Worm (Caenorhabditis elegans) whole organism, L4 larva: ENCODE data around the gene nhr-277.
A peak's percentile ranks its signal among the peaks of the same experiment; 100 is the strongest.

Experiments used
- F10B5.3 ChIP-seq: sonication (generic microtip); optimal IDR thresholded peaks from 2 replicates; lab custom pipeline; 2016; ENCODE audit warnings: mild to moderate bottlenecking, missing genetic modification characterization, missing compliant biosample characterization
- F37D6.2 ChIP-seq: sonication (generic microtip); optimal IDR thresholded peaks from 2 replicates; lab custom pipeline; 2016; ENCODE audit warnings: mild to moderate bottlenecking, missing genetic modification characterization, missing compliant biosample characterization
- Y105C5A.15 ChIP-seq: fragments of 200-800 bp; sonication (Bioruptor generic); IDR thresholded peaks from 2 replicates; pipeline ENCODE4 v1.3.6; 2022; ENCODE audit warnings: missing genetic modification characterization, missing compliant biosample characterization
- Y75B8A.6 ChIP-seq: fragments of 200-800 bp; sonication (Bioruptor generic); IDR thresholded peaks from 2 replicates; pipeline ENCODE4 v1.3.6; 2022; ENCODE audit warnings: missing genetic modification reagents, missing genetic modification characterization, missing compliant biosample characterization
- ZK337.2 ChIP-seq: fragments of 200-800 bp; sonication (Bioruptor generic); IDR thresholded peaks from 2 replicates; pipeline ENCODE4 v1.3.6; 2022; ENCODE audit warnings: missing genetic modification reagents, missing genetic modification characterization, missing compliant biosample characterization
- attf-4 ChIP-seq: sonication (generic microtip); optimal IDR thresholded peaks from 3 replicates; lab custom pipeline; 2017; ENCODE audit warnings: missing biosample characterization, missing genetic modification characterization
- ceh-20 ChIP-seq: fragments of 200-800 bp; sonication (Bioruptor generic); IDR thresholded peaks from 2 replicates; pipeline ENCODE4 v1.3.6; 2022; ENCODE audit warnings: missing genetic modification reagents, missing genetic modification characterization, missing compliant biosample characterization
- ceh-32 ChIP-seq: sonication (generic microtip); optimal IDR thresholded peaks from 2 replicates; lab custom pipeline; 2016; ENCODE audit warnings: mild to moderate bottlenecking, missing genetic modification characterization, missing compliant biosample characterization; ENCODE audit not compliant: poor library complexity
- ceh-44 ChIP-seq: fragments of 200-800 bp; sonication (Bioruptor generic); IDR thresholded peaks from 2 replicates; pipeline ENCODE4 v1.3.6; 2022; ENCODE audit warnings: missing genetic modification reagents, missing genetic modification characterization, missing compliant biosample characterization
- daf-12 ChIP-seq: fragments of 150-350 bp; optimal IDR thresholded peaks from 2 replicates; lab custom pipeline; 2014; ENCODE audit warnings: missing biosample characterization, missing genetic modification reagents, missing genetic modification characterization
- daf-16 ChIP-seq, 3 experiments: sonication (generic microtip); optimal IDR thresholded peaks; 2 replicates each; lab custom pipeline; 2016 to 2017; ENCODE audit warnings: missing genetic modification characterization in 3 of 3, missing genetic modification reagents in 3 of 3, mild to moderate bottlenecking in 2 of 3, missing compliant biosample characterization in 2 of 3, missing biosample characterization in 1 of 3, moderate library complexity in 1 of 3
- daf-8 ChIP-seq: fragments of 200-800 bp; sonication (Bioruptor generic); IDR thresholded peaks from 2 replicates; pipeline ENCODE4 v1.3.6; 2022; ENCODE audit warnings: missing genetic modification characterization, missing compliant biosample characterization
- dmd-8 ChIP-seq: fragments of 200-800 bp; sonication (Bioruptor generic); IDR thresholded peaks from 2 replicates; pipeline ENCODE4 v1.3.6; 2022; ENCODE audit warnings: missing genetic modification characterization, missing compliant biosample characterization
- dpl-1 ChIP-seq: fragments of 150-350 bp; optimal IDR thresholded peaks from 2 replicates; lab custom pipeline; 2014; ENCODE audit warnings: missing biosample characterization, missing genetic modification reagents, missing genetic modification characterization
- dve-1 ChIP-seq: sonication (generic microtip); optimal IDR thresholded peaks from 2 replicates; lab custom pipeline; 2017; ENCODE audit warnings: antibody characterized with exemption, mild to moderate bottlenecking, missing genetic modification characterization, missing compliant biosample characterization; ENCODE audit not compliant: insufficient read depth
- fos-1 ChIP-seq: fragments of 150-350 bp; optimal IDR thresholded peaks from 2 replicates; lab custom pipeline; 2014; ENCODE audit warnings: missing biosample characterization, missing genetic modification characterization
- hlh-30 ChIP-seq: sonication (generic microtip); optimal IDR thresholded peaks from 2 replicates; lab custom pipeline; 2017; ENCODE audit warnings: antibody characterized with exemption, mild to moderate bottlenecking, missing genetic modification characterization, missing compliant biosample characterization; ENCODE audit not compliant: insufficient read depth
- hmg-1.1 ChIP-seq: fragments of 200-800 bp; sonication (Bioruptor generic); IDR thresholded peaks from 2 replicates; pipeline ENCODE4 v1.3.6; 2022; ENCODE audit warnings: missing genetic modification reagents, missing genetic modification characterization, missing compliant biosample characterization
- jun-1 ChIP-seq: fragments of 150-350 bp; optimal IDR thresholded peaks from 2 replicates; lab custom pipeline; 2014; ENCODE audit warnings: missing biosample characterization, missing genetic modification reagents, missing genetic modification characterization
- lin-15B ChIP-seq: fragments of 150-350 bp; sonication (generic microtip); optimal IDR thresholded peaks from 3 replicates; lab custom pipeline; 2014; ENCODE audit warnings: missing biosample characterization, missing genetic modification characterization
- lin-38 ChIP-seq: fragments of 200-800 bp; sonication (Bioruptor generic); IDR thresholded peaks from 2 replicates; pipeline ENCODE4 v1.3.6; 2022; ENCODE audit warnings: missing genetic modification reagents, missing genetic modification characterization, missing compliant biosample characterization
- lsy-2 ChIP-seq, 2 experiments: fragments of 150-350 bp in 1 of 2; sonication (generic microtip) in 1 of 2; optimal IDR thresholded peaks; 2 replicates each; lab custom pipeline; 2014 to 2017; ENCODE audit warnings: missing biosample characterization in 2 of 2, missing genetic modification characterization in 2 of 2
- madf-9 ChIP-seq: fragments of 200-800 bp; sonication (Bioruptor generic); conservative IDR thresholded peaks from 2 replicates; pipeline ENCODE4 v1.3.6; 2022; ENCODE audit warnings: missing genetic modification reagents, missing genetic modification characterization, missing compliant biosample characterization
- mdt-29 ChIP-seq: fragments of 200-800 bp; sonication (Bioruptor generic); IDR thresholded peaks from 2 replicates; pipeline ENCODE4 v1.3.6; 2022; ENCODE audit warnings: missing genetic modification reagents, missing genetic modification characterization, missing compliant biosample characterization
- mxl-2 ChIP-seq: fragments of 200-800 bp; sonication (Bioruptor generic); conservative IDR thresholded peaks from 2 replicates; pipeline ENCODE4 v1.3.6; 2022; ENCODE audit warnings: missing genetic modification reagents, missing genetic modification characterization, missing compliant biosample characterization
- mxl-3 ChIP-seq: fragments of 200-800 bp; sonication (Bioruptor generic); optimal IDR thresholded peaks from 2 replicates; lab custom pipeline; 2018; ENCODE audit warnings: mild to moderate bottlenecking, missing genetic modification characterization, missing compliant biosample characterization
- nhr-10 ChIP-seq: fragments of 150-350 bp; optimal IDR thresholded peaks from 2 replicates; lab custom pipeline; 2014; ENCODE audit warnings: missing biosample characterization, missing genetic modification characterization
- nhr-237 ChIP-seq: sonication (generic microtip); optimal IDR thresholded peaks from 2 replicates; lab custom pipeline; 2017; ENCODE audit warnings: missing biosample characterization, missing genetic modification characterization
- nhr-28 ChIP-seq: fragments of 150-350 bp; optimal IDR thresholded peaks from 2 replicates; lab custom pipeline; 2014; ENCODE audit warnings: missing biosample characterization, missing genetic modification characterization
- nhr-77 ChIP-seq: fragments of 150-350 bp; optimal IDR thresholded peaks from 2 replicates; lab custom pipeline; 2014; ENCODE audit warnings: missing biosample characterization, missing genetic modification characterization
- php-3 ChIP-seq: fragments of 200-800 bp; sonication (Bioruptor generic); IDR thresholded peaks from 2 replicates; pipeline ENCODE4 v1.3.6; 2022; ENCODE audit warnings: missing genetic modification reagents, missing genetic modification characterization, missing compliant biosample characterization
- pqm-1 ChIP-seq: sonication (generic microtip); optimal IDR thresholded peaks from 2 replicates; lab custom pipeline; 2017; ENCODE audit warnings: missing biosample characterization, missing genetic modification characterization
- sdz-12 ChIP-seq: fragments of 200-800 bp; sonication (Bioruptor generic); optimal IDR thresholded peaks from 2 replicates; lab custom pipeline; 2018; ENCODE audit warnings: mild to moderate bottlenecking, missing genetic modification characterization, missing compliant biosample characterization
- snpc-4 ChIP-seq: fragments of 150-350 bp; optimal IDR thresholded peaks from 2 replicates; lab custom pipeline; 2014; ENCODE audit warnings: missing biosample characterization, missing genetic modification characterization
- unc-62 ChIP-seq, 3 experiments: fragments of 150-350 bp in 1 of 3; sonication (generic microtip); optimal IDR thresholded peaks in 2 of 3; peaks in 1 of 3; 1 replicate in 1 of 3; 2 replicates in 2 of 3; lab custom pipeline; 2014 to 2017; ENCODE audit warnings: missing biosample characterization in 3 of 3, missing genetic modification characterization in 3 of 3, missing genetic modification reagents in 3 of 3, missing genotype in 1 of 3
- vab-7 ChIP-seq: fragments of 200-800 bp; sonication (Bioruptor generic); IDR thresholded peaks from 2 replicates; pipeline ENCODE4 v1.3.6; 2022; ENCODE audit warnings: missing genetic modification reagents, missing genetic modification characterization, missing compliant biosample characterization
- zip-11 ChIP-seq: fragments of 200-800 bp; sonication (Bioruptor generic); IDR thresholded peaks from 2 replicates; pipeline ENCODE4 v1.3.6; 2022; ENCODE audit warnings: missing genetic modification characterization, missing compliant biosample characterization
- zip-2 ChIP-seq: fragments of 150-350 bp; optimal IDR thresholded peaks from 2 replicates; lab custom pipeline; 2014; ENCODE audit warnings: missing biosample characterization, missing genetic modification characterization

nhr-277 gene

ce11 chrIV:2748863-2749451, 6.2 kb downstream of the nhr-277 start:
- TF ChIP-seq vab-7 (GFP tag; lab: Robert Waterston, UW) (no peak), snpc-4 (tag; lab: Kevin White, UChicago) (no peak), daf-8 (no peak), Y75B8A.6 (GFP tag; lab: Robert Waterston, UW) (no peak), Y105C5A.15 (no peak), mxl-3 (peak; percentile 31), madf-9 (no peak), lsy-2 (tag; optimal IDR thresholded peaks at IDR 0.05; lab: Kevin White, UChicago) (no peak), jun-1 (tag; lab: Kevin White, UChicago) (no peak), daf-16 (GFP tag; optimal IDR thresholded peaks at IDR 0.05; lab: Kevin White, UChicago) (no peak), daf-16 (tag; optimal IDR thresholded peaks at IDR 0.05; lab: Kevin White, UChicago) (peak; percentile 67), nhr-77 (tag; lab: Kevin White, UChicago) (no peak), dpl-1 (GFP tag; lab: Kevin White, UChicago) (no peak), daf-12 (tag; lab: Kevin White, UChicago) (no peak), unc-62 (GFP tag; optimal IDR thresholded peaks at IDR 0.05 in 1 of 2; lab: Kevin White, UChicago) (peak in 1 of 2 experiments; percentile 90), unc-62 (tag; optimal IDR thresholded peaks at IDR 0.05; lab: Kevin White, UChicago) (no peak), ZK337.2 (GFP tag; lab: Robert Waterston, UW) (no peak), pqm-1 (tag; lab: Kevin White, UChicago) (peak; percentile 10), ceh-32 (tag; lab: Kevin White, UChicago) (no peak), lin-15B (tag; lab: Kevin White, UChicago) (no peak), mxl-2 (GFP tag; lab: Robert Waterston, UW) (no peak), ceh-44 (GFP tag; lab: Robert Waterston, UW) (no peak), ceh-20 (no peak), zip-2 (no peak), F37D6.2 (tag; lab: Kevin White, UChicago) (no peak), hmg-1.1 (GFP tag; lab: Robert Waterston, UW) (no peak), F10B5.3 (no peak), attf-4 (tag; lab: Kevin White, UChicago) (no peak), fos-1 (tag; lab: Kevin White, UChicago) (no peak), nhr-28 (tag; lab: Kevin White, UChicago) (peak; percentile 23), sdz-12 (GFP tag; lab: Kevin White, UChicago) (no peak), hlh-30 (tag; lab: Kevin White, UChicago) (no peak), nhr-237 (tag; lab: Kevin White, UChicago) (no peak), mdt-29 (GFP tag; lab: Robert Waterston, UW) (no peak), php-3 (GFP tag; lab: Robert Waterston, UW) (no peak), zip-11 (GFP tag; lab: Robert Waterston, UW) (no peak)

ce11 chrIV:2750607-2751006, 7.8 kb downstream of the nhr-277 start:
- TF ChIP-seq nhr-237 (tag; lab: Kevin White, UChicago) (no peak), unc-62 (GFP tag; optimal IDR thresholded peaks at IDR 0.05 in 1 of 2; lab: Kevin White, UChicago) (peak in 1 of 2 experiments; percentile 95), unc-62 (tag; optimal IDR thresholded peaks at IDR 0.05; lab: Kevin White, UChicago) (no peak)

- no peak for TF ChIP-seq dve-1 (tag; lab: Kevin White, UChicago)
- TF ChIP-seq lin-38 (GFP tag; lab: Robert Waterston, UW) = no peak
- no peak for TF ChIP-seq dmd-8 (GFP tag; lab: Robert Waterston, UW)
- no peak for TF ChIP-seq nhr-10 (tag; lab: Kevin White, UChicago)
Observed at ce11 chrIV:2751568-2751967, 8.8 kb downstream of the nhr-277 start, which contains the start of gene Y54G2A.41. Y54G2A.41 (plus strand) TSS chrIV:2751868.
